Fruit fly (Drosophila melanogaster): ENCODE data around the gene CG9948.

- TF ChIP-seq CG8478 (optimal IDR thresholded peaks at IDR 0.05) (no peak), CTCF (optimal IDR thresholded peaks at IDR 0.05) (no peak)
These were observed 42.9 kb downstream of the CG9948 start, which contains the start of gene Mp for dm6 chr3L:6998692-6999091.

All from S2 (cell line).